ENCODE assay signal across 1 fruit fly cellular context in the genomic region with DNA sequence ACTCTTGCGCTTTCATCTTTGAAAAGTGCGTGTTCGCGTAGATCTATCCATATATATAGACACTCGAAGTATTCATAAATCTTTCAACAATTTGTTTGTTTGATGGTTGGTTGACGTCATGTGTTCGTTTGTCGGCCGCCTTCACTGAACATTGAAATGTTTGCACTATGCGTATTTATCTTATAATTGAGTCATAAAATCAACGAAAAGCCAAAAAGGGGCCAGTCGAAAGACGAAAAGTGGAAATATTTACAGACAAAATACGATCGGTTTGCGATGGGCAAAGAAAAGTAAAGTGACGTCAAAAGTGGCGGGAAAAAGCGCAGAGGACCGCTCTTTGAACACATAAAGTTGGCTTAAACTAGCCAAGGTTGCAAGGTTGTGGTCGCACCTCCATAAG.
TF ChIP-seq lines count a peak whose summit lies in the region.

No protein-coding gene starts in this region.

TF ChIP-seq in whole organism, embryonic, 481 proteins besides CTCF, POLR2A, EP300 and RAD21 (continued from another document):
- peak; percentile 38 for TF ChIP-seq CG15011 (GFP tag; optimal IDR thresholded peaks at IDR 0.05; lab: Kevin White, UChicago)
- peak; percentile 28; the same call in 1 of the 3 replicates for TF ChIP-seq CG17361 (GFP tag; IDR thresholded peaks at IDR 0.05; lab: Robert Waterston, UW)
- no peak for TF ChIP-seq CG32767 (GFP tag; IDR thresholded peaks at IDR 0.05; lab: Robert Waterston, UW)
- peak; percentile 45 for TF ChIP-seq CG13424 (tag; optimal IDR thresholded peaks at IDR 0.05; lab: Kevin White, UChicago)
- TF ChIP-seq CG7372 (GFP tag; IDR thresholded peaks at IDR 0.05; lab: Robert Waterston, UW), result no peak
- no peak for TF ChIP-seq CG4617 (GFP tag; optimal IDR thresholded peaks at IDR 0.05; lab: Kevin White, UChicago; ENCODE audit: borderline replicate concordance)
- peak; percentile 68 for TF ChIP-seq nau (GFP tag; optimal IDR thresholded peaks at IDR 0.05; lab: Kevin White, UChicago)
- TF ChIP-seq vvl (GFP tag; IDR thresholded peaks at IDR 0.05; lab: Robert Waterston, UW), result peak; percentile 38; the same call in 1 of the 2 replicates
- TF ChIP-seq NFAT (GFP tag; IDR thresholded peaks at IDR 0.05; lab: Robert Waterston, UW), result no peak
- peak in 1 of 2 experiments; percentile 52 for TF ChIP-seq tll (GFP tag; optimal IDR thresholded peaks at IDR 0.05; lab: Kevin White, UChicago)
- TF ChIP-seq CG18619 (GFP tag; optimal IDR thresholded peaks at IDR 0.05; lab: Kevin White, UChicago), result peak; percentile 26
- peak; percentile 71 for TF ChIP-seq gsb-n (tag; optimal IDR thresholded peaks at IDR 0.05; lab: Kevin White, UChicago)
- TF ChIP-seq CG17829 (tag; optimal IDR thresholded peaks at IDR 0.05; lab: Kevin White, UChicago), result no peak
- no peak for TF ChIP-seq pum (GFP tag; optimal IDR thresholded peaks at IDR 0.05; lab: Kevin White, UChicago)
- peak; percentile 84 for TF ChIP-seq sens (GFP tag; lab: Kevin White, UChicago)
- TF ChIP-seq CG2116 (GFP tag; optimal IDR thresholded peaks at IDR 0.05; lab: Kevin White, UChicago), result peak; percentile 22
- peak; percentile 0 for TF ChIP-seq CG12391 (tag; optimal IDR thresholded peaks at IDR 0.05; lab: Kevin White, UChicago)
- peak; percentile 9 for TF ChIP-seq Kr (GFP tag; optimal IDR thresholded peaks at IDR 0.05; lab: Kevin White, UChicago)
- no peak for TF ChIP-seq Taf1 (GFP tag; IDR thresholded peaks at IDR 0.05; lab: Robert Waterston, UW)
- TF ChIP-seq lola (GFP tag; optimal IDR thresholded peaks at IDR 0.05; lab: Kevin White, UChicago), result peak in 1 of 3 experiments; percentile 54
- TF ChIP-seq Blimp-1 (GFP tag; optimal IDR thresholded peaks at IDR 0.05; lab: Kevin White, UChicago), result peak; percentile 52
- TF ChIP-seq Poxn (GFP tag; IDR thresholded peaks at IDR 0.05; lab: Robert Waterston, UW), result no peak
- peak; percentile 79 for TF ChIP-seq fd64A (GFP tag; optimal IDR thresholded peaks at IDR 0.05; lab: Kevin White, UChicago)
- TF ChIP-seq mirr (GFP tag; optimal IDR thresholded peaks at IDR 0.05; lab: Kevin White, UChicago), result no peak
- TF ChIP-seq sqz (GFP tag; optimal IDR thresholded peaks at IDR 0.05; lab: Kevin White, UChicago), result peak; percentile 25
- TF ChIP-seq CG7556 (GFP tag; optimal IDR thresholded peaks at IDR 0.05; lab: Kevin White, UChicago), result peak; percentile 24
- TF ChIP-seq nerfin-1 (tag; optimal IDR thresholded peaks at IDR 0.05; lab: Kevin White, UChicago), result peak; percentile 52
- peak; percentile 45 for TF ChIP-seq CG6254 (GFP tag; optimal IDR thresholded peaks at IDR 0.05; lab: Kevin White, UChicago)
- TF ChIP-seq ttk (GFP tag; IDR thresholded peaks at IDR 0.05; lab: Robert Waterston, UW), result no peak
- peak; percentile 37 for TF ChIP-seq CG3407 (GFP tag; optimal IDR thresholded peaks at IDR 0.05; lab: Kevin White, UChicago)
- TF ChIP-seq danr (GFP tag; IDR thresholded peaks at IDR 0.05; lab: Robert Waterston, UW), result no peak
- no peak for TF ChIP-seq ind (GFP tag; optimal IDR thresholded peaks at IDR 0.05; lab: Kevin White, UChicago)
- peak; percentile 6 for TF ChIP-seq pfk (GFP tag; optimal IDR thresholded peaks at IDR 0.05; lab: Kevin White, UChicago)
- peak; percentile 19; the same call in 1 of the 2 replicates for TF ChIP-seq CG31441 (GFP tag; IDR thresholded peaks at IDR 0.05; lab: Robert Waterston, UW)
- no peak for TF ChIP-seq CG8290 (GFP tag; optimal IDR thresholded peaks at IDR 0.05; lab: Kevin White, UChicago)
- peak; percentile 45 to 50 for TF ChIP-seq CG8290 (tag; optimal IDR thresholded peaks at IDR 0.05; lab: Kevin White, UChicago)
- TF ChIP-seq Hr51 (GFP tag; optimal IDR thresholded peaks at IDR 0.05; lab: Kevin White, UChicago), result peak in 1 of 2 experiments; percentile 12
- peak; percentile 8 for TF ChIP-seq abd-A (tag; optimal IDR thresholded peaks at IDR 0.05; lab: Kevin White, UChicago)
- peak; percentile 44 for TF ChIP-seq Fer1 (GFP tag; optimal IDR thresholded peaks at IDR 0.05; lab: Kevin White, UChicago)
- TF ChIP-seq CG10209 (GFP tag; optimal IDR thresholded peaks at IDR 0.05; lab: Kevin White, UChicago), result peak; percentile 23
- TF ChIP-seq E2f2 (GFP tag; IDR thresholded peaks at IDR 0.05; lab: Robert Waterston, UW), result peak; percentile 10; the same call in 1 of the 2 replicates
- TF ChIP-seq CG10462 (GFP tag; optimal IDR thresholded peaks at IDR 0.05; lab: Kevin White, UChicago), result peak; percentile 16
- TF ChIP-seq CG12769 (tag; optimal IDR thresholded peaks at IDR 0.05; lab: Kevin White, UChicago), result peak; percentile 50
- TF ChIP-seq gcm (GFP tag; optimal IDR thresholded peaks at IDR 0.05; lab: Kevin White, UChicago), result peak; percentile 42
- TF ChIP-seq NC2β (GFP tag; optimal IDR thresholded peaks at IDR 0.05; lab: Kevin White, UChicago), result no peak
- peak; percentile 46 for TF ChIP-seq CG17385 (GFP tag; optimal IDR thresholded peaks at IDR 0.05; lab: Kevin White, UChicago)
- TF ChIP-seq CG2202 (tag; optimal IDR thresholded peaks at IDR 0.05; lab: Kevin White, UChicago), result peak; percentile 71
- TF ChIP-seq kni (GFP tag; optimal IDR thresholded peaks at IDR 0.05; lab: Kevin White, UChicago), result peak; percentile 65
- peak; percentile 62 for TF ChIP-seq PHDP (tag; optimal IDR thresholded peaks at IDR 0.05; lab: Kevin White, UChicago)
- peak; percentile 2 for TF ChIP-seq bab2 (GFP tag; optimal IDR thresholded peaks at IDR 0.05; lab: Kevin White, UChicago)
- TF ChIP-seq CG5180 (GFP tag; optimal IDR thresholded peaks at IDR 0.05; lab: Kevin White, UChicago), result peak; percentile 46
- peak; percentile 19; the same call in 1 of the 2 replicates for TF ChIP-seq Rfx (GFP tag; IDR thresholded peaks at IDR 0.05; lab: Robert Waterston, UW)
- TF ChIP-seq Jarid2 (GFP tag; optimal IDR thresholded peaks at IDR 0.05; lab: Kevin White, UChicago), result peak; percentile 15
- TF ChIP-seq CG1233 (GFP tag; optimal IDR thresholded peaks at IDR 0.05; lab: Kevin White, UChicago), result peak; percentile 67
- peak; percentile 10 for TF ChIP-seq caup (GFP tag; optimal IDR thresholded peaks at IDR 0.05; lab: Kevin White, UChicago; ENCODE audit: severe bottlenecking)
- TF ChIP-seq dmrt99B (tag; optimal IDR thresholded peaks at IDR 0.05; lab: Kevin White, UChicago), result peak; percentile 46
- peak; percentile 51 for TF ChIP-seq tap (tag; optimal IDR thresholded peaks at IDR 0.05; lab: Kevin White, UChicago)
- TF ChIP-seq CG10274 (GFP tag; optimal IDR thresholded peaks at IDR 0.05; lab: Kevin White, UChicago), result no peak
- peak; percentile 58 for TF ChIP-seq CG2678 (tag; optimal IDR thresholded peaks at IDR 0.05; lab: Kevin White, UChicago)
- peak; percentile 62 for TF ChIP-seq Sox100B (GFP tag; optimal IDR thresholded peaks at IDR 0.05; lab: Kevin White, UChicago)
- peak; percentile 45 for TF ChIP-seq Lhr (GFP tag; optimal IDR thresholded peaks at IDR 0.05; lab: Kevin White, UChicago)
- peak; percentile 62 for TF ChIP-seq CG12071 (GFP tag; optimal IDR thresholded peaks at IDR 0.05; lab: Kevin White, UChicago)
- peak in 1 of 2 experiments; percentile 3 for TF ChIP-seq Pdp1 (GFP tag; optimal IDR thresholded peaks at IDR 0.05; lab: Kevin White, UChicago)
- TF ChIP-seq Atf6 (GFP tag; IDR thresholded peaks at IDR 0.05; lab: Robert Waterston, UW), result no peak
- peak; percentile 78 for TF ChIP-seq CG10431 (GFP tag; optimal IDR thresholded peaks at IDR 0.05; lab: Kevin White, UChicago)
- TF ChIP-seq gem (tag; optimal IDR thresholded peaks at IDR 0.05; lab: Kevin White, UChicago), result peak; percentile 40
- no peak for TF ChIP-seq ato (GFP tag; IDR thresholded peaks at IDR 0.05; lab: Robert Waterston, UW; ENCODE audit: partially characterized antibody)
- no peak for TF ChIP-seq Dip2 (GFP tag; IDR thresholded peaks at IDR 0.05; lab: Robert Waterston, UW)
- TF ChIP-seq CG7271 (tag; optimal IDR thresholded peaks at IDR 0.05; lab: Kevin White, UChicago), result peak; percentile 21
- no peak for TF ChIP-seq CG7786 (GFP tag; optimal IDR thresholded peaks at IDR 0.05; lab: Kevin White, UChicago)
- TF ChIP-seq gt (GFP tag; IDR thresholded peaks at IDR 0.05; lab: Robert Waterston, UW), result no peak
- TF ChIP-seq CG11504 (tag; optimal IDR thresholded peaks at IDR 0.05; lab: Kevin White, UChicago), result peak; percentile 32
- peak; percentile 17 for TF ChIP-seq CG15269 (tag; optimal IDR thresholded peaks at IDR 0.05; lab: Kevin White, UChicago)
- no peak for TF ChIP-seq Dp (GFP tag; optimal IDR thresholded peaks at IDR 0.05; lab: Kevin White, UChicago)
- TF ChIP-seq CG15479 (GFP tag; optimal IDR thresholded peaks at IDR 0.05; lab: Kevin White, UChicago), result no peak
- no peak for TF ChIP-seq CG7963 (GFP tag; IDR thresholded peaks at IDR 0.05; lab: Robert Waterston, UW; ENCODE audit: partially characterized antibody)
- no peak for TF ChIP-seq zf30C (GFP tag; optimal IDR thresholded peaks at IDR 0.05; lab: Kevin White, UChicago)
- peak; percentile 15 for TF ChIP-seq CG3281 (GFP tag; optimal IDR thresholded peaks at IDR 0.05; lab: Kevin White, UChicago)
- peak; percentile 47; the same call in 2 of the 3 replicates for TF ChIP-seq otp (GFP tag; IDR thresholded peaks at IDR 0.05; lab: Robert Waterston, UW)
- peak in 1 of 2 experiments; percentile 38 for TF ChIP-seq Eip74EF (GFP tag; optimal IDR thresholded peaks at IDR 0.05; lab: Kevin White, UChicago)
- peak; percentile 18 for TF ChIP-seq stwl (tag; optimal IDR thresholded peaks at IDR 0.05; lab: Kevin White, UChicago)
- TF ChIP-seq CG10979 (tag; optimal IDR thresholded peaks at IDR 0.05; lab: Kevin White, UChicago), result peak; percentile 26
- peak; percentile 56 for TF ChIP-seq Vsx1 (GFP tag; optimal IDR thresholded peaks at IDR 0.05; lab: Kevin White, UChicago)
- no peak for TF ChIP-seq CG18476 (GFP tag; optimal IDR thresholded peaks at IDR 0.05; lab: Kevin White, UChicago)
- no peak for TF ChIP-seq gsb (GFP tag; IDR thresholded peaks at IDR 0.05; lab: Robert Waterston, UW)
- peak; percentile 37 for TF ChIP-seq Nf-YB (GFP tag; optimal IDR thresholded peaks at IDR 0.05; lab: Kevin White, UChicago)
- peak; percentile 16; the same call in 1 of the 2 replicates for TF ChIP-seq Awh (GFP tag; IDR thresholded peaks at IDR 0.05; lab: Robert Waterston, UW)
- TF ChIP-seq org-1 (GFP tag; optimal IDR thresholded peaks at IDR 0.05; lab: Kevin White, UChicago), result peak; percentile 49
- peak; percentile 56 for TF ChIP-seq odd (GFP tag; optimal IDR thresholded peaks at IDR 0.05; lab: Kevin White, UChicago)
- peak; percentile 50 for TF ChIP-seq Spps (tag; optimal IDR thresholded peaks at IDR 0.05; lab: Kevin White, UChicago)
- TF ChIP-seq CG1647 (GFP tag; optimal IDR thresholded peaks at IDR 0.05; lab: Kevin White, UChicago), result no peak
- TF ChIP-seq CG6813 (GFP tag; optimal IDR thresholded peaks at IDR 0.05; lab: Kevin White, UChicago), result peak; percentile 69
- TF ChIP-seq CG31224 (GFP tag; IDR thresholded peaks at IDR 0.05; lab: Robert Waterston, UW), result no peak
- TF ChIP-seq Fer3 (tag; optimal IDR thresholded peaks at IDR 0.05; lab: Kevin White, UChicago), result peak; percentile 15
- peak; percentile 78 for TF ChIP-seq CG15696 (tag; optimal IDR thresholded peaks at IDR 0.05; lab: Kevin White, UChicago)
- peak; percentile 72 for TF ChIP-seq dmrt11E (tag; optimal IDR thresholded peaks at IDR 0.05; lab: Kevin White, UChicago)
- peak; percentile 76 for TF ChIP-seq ci (GFP tag; IDR thresholded peaks at IDR 0.05; lab: Robert Waterston, UW)
- TF ChIP-seq sob (GFP tag; IDR thresholded peaks at IDR 0.05; lab: Robert Waterston, UW), result 0 out of 2 replicates have a peak, but pooled peaks have one; percentile 21
- peak; percentile 75 for TF ChIP-seq CG4707 (GFP tag; optimal IDR thresholded peaks at IDR 0.05; lab: Kevin White, UChicago)
- TF ChIP-seq CG8388 (GFP tag; optimal IDR thresholded peaks at IDR 0.05; lab: Kevin White, UChicago), result peak; percentile 11
- peak; percentile 6 for TF ChIP-seq HHEX (GFP tag; optimal IDR thresholded peaks at IDR 0.05; lab: Kevin White, UChicago)
- peak; percentile 41; the same call in 1 of the 2 replicates for TF ChIP-seq chm (GFP tag; IDR thresholded peaks at IDR 0.05; lab: Robert Waterston, UW)
- peak; percentile 56 for TF ChIP-seq CG1529 (GFP tag; optimal IDR thresholded peaks at IDR 0.05; lab: Kevin White, UChicago)
- TF ChIP-seq lab (GFP tag; optimal IDR thresholded peaks at IDR 0.05; lab: Kevin White, UChicago), result peak; percentile 6
- TF ChIP-seq CG9727 (GFP tag; optimal IDR thresholded peaks at IDR 0.05; lab: Kevin White, UChicago), result peak; percentile 39
- peak; percentile 56 for TF ChIP-seq sd (tag; optimal IDR thresholded peaks at IDR 0.05; lab: Kevin White, UChicago)
- TF ChIP-seq ac (GFP tag; optimal IDR thresholded peaks at IDR 0.05; lab: Kevin White, UChicago), result peak; percentile 73
- TF ChIP-seq grau (tag; optimal IDR thresholded peaks at IDR 0.05; lab: Kevin White, UChicago), result peak; percentile 2
- peak; percentile 58 for TF ChIP-seq CG18262 (tag; optimal IDR thresholded peaks at IDR 0.05; lab: Kevin White, UChicago)
- peak; percentile 32 for TF ChIP-seq D19A (tag; optimal IDR thresholded peaks at IDR 0.05; lab: Kevin White, UChicago)
- peak; percentile 40 for TF ChIP-seq BtbVII (GFP tag; optimal IDR thresholded peaks at IDR 0.05; lab: Kevin White, UChicago)
- no peak for TF ChIP-seq CG6689 (GFP tag; IDR thresholded peaks at IDR 0.05; lab: Robert Waterston, UW)
- peak; percentile 51 for TF ChIP-seq CG14710 (tag; optimal IDR thresholded peaks at IDR 0.05; lab: Kevin White, UChicago)
- TF ChIP-seq CG31365 (tag; optimal IDR thresholded peaks at IDR 0.05; lab: Kevin White, UChicago), result peak; percentile 49
- no peak for TF ChIP-seq klu (GFP tag; IDR thresholded peaks at IDR 0.05; lab: Robert Waterston, UW)
- peak; percentile 12 for TF ChIP-seq CG17359 (tag; optimal IDR thresholded peaks at IDR 0.05; lab: Kevin White, UChicago)
- TF ChIP-seq trem (tag; optimal IDR thresholded peaks at IDR 0.05; lab: Kevin White, UChicago), result peak; percentile 46
- peak; percentile 39 for TF ChIP-seq CG8924 (tag; optimal IDR thresholded peaks at IDR 0.05; lab: Kevin White, UChicago)
- peak in 1 of 2 experiments; percentile 4 for TF ChIP-seq dpn (GFP tag; optimal IDR thresholded peaks at IDR 0.05; lab: Kevin White, UChicago)
- peak; percentile 17 for TF ChIP-seq Atf3 (GFP tag; optimal IDR thresholded peaks at IDR 0.05; lab: Kevin White, UChicago)
- TF ChIP-seq bsh (GFP tag; optimal IDR thresholded peaks at IDR 0.05; lab: Kevin White, UChicago), result peak in 1 of 2 experiments; percentile 62
- TF ChIP-seq CG1603 (tag; optimal IDR thresholded peaks at IDR 0.05; lab: Kevin White, UChicago), result peak; percentile 50
- peak; percentile 43 for TF ChIP-seq run (tag; optimal IDR thresholded peaks at IDR 0.05; lab: Kevin White, UChicago)
